Worm (Caenorhabditis elegans) whole organism, L3 larva: ENCODE data around the gene ahsa-1.

Experiments
- R02D3.7 ChIP-seq: fragments of 150-350 bp; optimal IDR thresholded peaks from 2 replicates; lab custom pipeline; 2014; ENCODE audit warnings: missing biosample characterization, missing genetic modification characterization
- aly-2 ChIP-seq: fragments of 150-350 bp; optimal IDR thresholded peaks from 2 replicates; lab custom pipeline; 2014; ENCODE audit warnings: missing biosample characterization, missing genetic modification characterization
- ama-1 ChIP-seq: fragments of 150-350 bp; optimal IDR thresholded peaks from 2 replicates; lab custom pipeline; 2018
- ceh-16 ChIP-seq: sonication (generic microtip); optimal IDR thresholded peaks from 2 replicates; lab custom pipeline; 2017; ENCODE audit warnings: missing biosample characterization, missing genetic modification characterization
- ceh-28 ChIP-seq: fragments of 150-350 bp; optimal IDR thresholded peaks from 2 replicates; lab custom pipeline; 2014; ENCODE audit warnings: missing biosample characterization, missing genetic modification reagents, missing genetic modification characterization
- daf-12 ChIP-seq: fragments of 150-350 bp; optimal IDR thresholded peaks from 2 replicates; lab custom pipeline; 2014; ENCODE audit warnings: missing biosample characterization, missing genetic modification reagents, missing genetic modification characterization
- egl-5 ChIP-seq: fragments of 150-350 bp; optimal IDR thresholded peaks from 2 replicates; lab custom pipeline; 2017; ENCODE audit warnings: missing biosample characterization, missing genetic modification reagents, missing genetic modification characterization, inconsistent platforms
- elt-1 ChIP-seq: fragments of 150-350 bp; optimal IDR thresholded peaks from 2 replicates; lab custom pipeline; 2014; ENCODE audit warnings: missing biosample characterization, missing genetic modification characterization
- elt-2 ChIP-seq: sonication (generic microtip); optimal IDR thresholded peaks from 2 replicates; lab custom pipeline; 2016; ENCODE audit warnings: missing genetic modification reagents, mild to moderate bottlenecking, missing genetic modification characterization, missing compliant biosample characterization
- elt-3 ChIP-seq, 3 experiments: fragments of 150-350 bp in 1 of 3; sonication (generic microtip) in 2 of 3; optimal IDR thresholded peaks; 2 replicates in 2 of 3; 4 replicates in 1 of 3; lab custom pipeline; 2014 to 2017; ENCODE audit warnings: missing biosample characterization in 3 of 3, missing genetic modification characterization in 3 of 3
- eor-1 ChIP-seq, 2 experiments: fragments of 150-350 bp; optimal IDR thresholded peaks; 2 replicates each; lab custom pipeline; 2014 to 2018; ENCODE audit warnings: missing biosample characterization in 2 of 2, missing genetic modification characterization in 2 of 2
- fkh-10 ChIP-seq: sonication (generic microtip); optimal IDR thresholded peaks from 2 replicates; lab custom pipeline; 2017; ENCODE audit warnings: missing biosample characterization, missing genetic modification reagents, missing genetic modification characterization
- fos-1 ChIP-seq: fragments of 150-350 bp; optimal IDR thresholded peaks from 2 replicates; lab custom pipeline; 2014; ENCODE audit warnings: missing biosample characterization, missing genetic modification characterization
- hmg-11 ChIP-seq: sonication (generic microtip); optimal IDR thresholded peaks from 2 replicates; lab custom pipeline; 2016; ENCODE audit warnings: missing genetic modification characterization, missing compliant biosample characterization
- jun-1 ChIP-seq: fragments of 150-350 bp; optimal IDR thresholded peaks from 2 replicates; lab custom pipeline; 2014; ENCODE audit warnings: missing biosample characterization, missing genetic modification reagents, missing genetic modification characterization
- lin-15B ChIP-seq: fragments of 150-350 bp; optimal IDR thresholded peaks from 2 replicates; lab custom pipeline; 2014; ENCODE audit warnings: missing biosample characterization, missing genetic modification characterization
- lin-39 ChIP-seq: fragments of 150-350 bp; optimal IDR thresholded peaks from 2 replicates; lab custom pipeline; 2018; ENCODE audit warnings: missing biosample characterization, missing genetic modification reagents, missing genetic modification characterization
- lsy-12 ChIP-seq: sonication (generic microtip); optimal IDR thresholded peaks from 2 replicates; lab custom pipeline; 2016; ENCODE audit warnings: mild to moderate bottlenecking, missing genetic modification characterization, missing compliant biosample characterization
- mdl-1 ChIP-seq: fragments of 150-350 bp; optimal IDR thresholded peaks from 2 replicates; lab custom pipeline; 2014; ENCODE audit warnings: missing biosample characterization, missing genetic modification characterization
- mml-1 ChIP-seq: fragments of 150-350 bp; sonication (generic microtip); optimal IDR thresholded peaks from 3 replicates; lab custom pipeline; 2014; ENCODE audit warnings: missing biosample characterization, missing genetic modification characterization
- nfya-1 ChIP-seq: sonication (generic microtip); optimal IDR thresholded peaks from 2 replicates; lab custom pipeline; 2017; ENCODE audit warnings: missing genetic modification characterization, mild to moderate bottlenecking, missing compliant biosample characterization, antibody characterized with exemption, moderate library complexity; ENCODE audit not compliant: insufficient read depth
- nhr-11 ChIP-seq: fragments of 150-350 bp; optimal IDR thresholded peaks from 2 replicates; lab custom pipeline; 2014; ENCODE audit warnings: missing biosample characterization, missing genetic modification characterization
- nhr-12 ChIP-seq: fragments of 150-350 bp; optimal IDR thresholded peaks from 2 replicates; lab custom pipeline; 2014; ENCODE audit warnings: missing biosample characterization, missing genetic modification characterization
- nhr-23 ChIP-seq: fragments of 150-350 bp; optimal IDR thresholded peaks from 2 replicates; lab custom pipeline; 2014; ENCODE audit warnings: missing biosample characterization, missing genetic modification reagents, missing genetic modification characterization
- nhr-237 ChIP-seq: fragments of 150-350 bp; optimal IDR thresholded peaks from 2 replicates; lab custom pipeline; 2014; ENCODE audit warnings: missing biosample characterization, missing genetic modification characterization
- nhr-25 ChIP-seq: sonication (generic microtip); optimal IDR thresholded peaks from 2 replicates; lab custom pipeline; 2017; ENCODE audit warnings: missing biosample characterization, missing genetic modification characterization
- nhr-28 ChIP-seq: fragments of 150-350 bp; optimal IDR thresholded peaks from 2 replicates; lab custom pipeline; 2014; ENCODE audit warnings: missing biosample characterization, missing genetic modification characterization
- nhr-43 ChIP-seq: sonication (generic microtip); optimal IDR thresholded peaks from 2 replicates; lab custom pipeline; 2016; ENCODE audit warnings: mild to moderate bottlenecking, missing genetic modification characterization, missing compliant biosample characterization; ENCODE audit not compliant: poor library complexity, severe bottlenecking
- nhr-67 ChIP-seq: fragments of 150-350 bp; optimal IDR thresholded peaks from 2 replicates; lab custom pipeline; 2014; ENCODE audit warnings: missing biosample characterization, missing genetic modification characterization
- nhr-76 ChIP-seq: fragments of 150-350 bp; sonication (generic microtip); optimal IDR thresholded peaks from 5 replicates; lab custom pipeline; 2014; ENCODE audit warnings: missing biosample characterization, missing genetic modification characterization
- nhr-77 ChIP-seq: fragments of 150-350 bp; optimal IDR thresholded peaks from 2 replicates; lab custom pipeline; 2014; ENCODE audit warnings: missing biosample characterization, missing genetic modification characterization
- pha-4 ChIP-seq: fragments of 150-350 bp; optimal IDR thresholded peaks from 2 replicates; lab custom pipeline; 2014; ENCODE audit warnings: missing biosample characterization, missing genetic modification reagents, missing genetic modification characterization
- sea-2 ChIP-seq: fragments of 150-350 bp; sonication (generic microtip); optimal IDR thresholded peaks from 4 replicates; lab custom pipeline; 2014; ENCODE audit warnings: missing biosample characterization, missing genetic modification reagents, missing genetic modification characterization
- skn-1 ChIP-seq: fragments of 150-350 bp; optimal IDR thresholded peaks from 2 replicates; lab custom pipeline; 2014; ENCODE audit warnings: missing biosample characterization, missing genetic modification characterization
- snpc-4 ChIP-seq: fragments of 150-350 bp; optimal IDR thresholded peaks from 2 replicates; lab custom pipeline; 2014; ENCODE audit warnings: missing biosample characterization, missing genetic modification characterization
- unc-39 ChIP-seq: sonication (generic microtip); optimal IDR thresholded peaks from 4 replicates; lab custom pipeline; 2017; ENCODE audit warnings: missing biosample characterization, missing genetic modification characterization
- unc-62 ChIP-seq: fragments of 150-350 bp; sonication (generic microtip); optimal IDR thresholded peaks from 4 replicates; lab custom pipeline; 2014; ENCODE audit warnings: missing biosample characterization, missing genetic modification reagents, missing genetic modification characterization
- zag-1 ChIP-seq: fragments of 150-350 bp; optimal IDR thresholded peaks from 2 replicates; lab custom pipeline; 2014; ENCODE audit warnings: missing biosample characterization, missing genetic modification characterization
- ztf-11 ChIP-seq: fragments of 150-350 bp; optimal IDR thresholded peaks from 2 replicates; lab custom pipeline; 2014; ENCODE audit warnings: missing biosample characterization, missing genetic modification characterization
- ztf-4 ChIP-seq: fragments of 150-350 bp; optimal IDR thresholded peaks from 2 replicates; lab custom pipeline; 2014; ENCODE audit warnings: missing biosample characterization, missing genetic modification characterization

Gene ahsa-1

ce11 chrV:15057724-15058123, 27.5 kb downstream of the ahsa-1 start:
- TF ChIP-seq nhr-25 (no peak), ama-1 (no peak), fkh-10 (GFP tag; lab: Kevin White, UChicago) (no peak), ztf-4 (tag; lab: Kevin White, UChicago) (no peak), unc-62 (GFP tag; lab: Kevin White, UChicago) (no peak), nhr-237 (no peak), eor-1 (tag; optimal IDR thresholded peaks at IDR 0.05; lab: Kevin White, UChicago) (no peak), nhr-11 (tag; lab: Kevin White, UChicago) (no peak), elt-1 (tag; lab: Kevin White, UChicago) (no peak), ztf-11 (tag; lab: Kevin White, UChicago) (no peak), lsy-12 (tag; lab: Kevin White, UChicago) (no peak), pha-4 (no peak), ceh-16 (tag; lab: Kevin White, UChicago) (no peak), egl-5 (tag; lab: Kevin White, UChicago) (no peak), sea-2 (no peak), nhr-28 (tag; lab: Kevin White, UChicago) (no peak)

- TF ChIP-seq hmg-11 (tag; lab: Kevin White, UChicago), result no peak
- TF ChIP-seq mml-1 (tag; lab: Kevin White, UChicago), result no peak
- TF ChIP-seq nhr-23 (tag; lab: Kevin White, UChicago), result no peak
- TF ChIP-seq nhr-11 (tag; lab: Kevin White, UChicago), result no peak
- TF ChIP-seq eor-1 (tag; optimal IDR thresholded peaks at IDR 0.05; lab: Kevin White, UChicago), result no peak
- TF ChIP-seq R02D3.7 (tag; lab: Kevin White, UChicago), result no peak
- TF ChIP-seq elt-1 (tag; lab: Kevin White, UChicago), result no peak
- TF ChIP-seq nhr-67 (tag; lab: Kevin White, UChicago), result no peak
- TF ChIP-seq lin-15B (tag; lab: Kevin White, UChicago), result no peak
- TF ChIP-seq elt-3 (tag; optimal IDR thresholded peaks at IDR 0.05; lab: Kevin White, UChicago), result no peak
- no peak for TF ChIP-seq ceh-16 (tag; lab: Kevin White, UChicago)
- no peak for TF ChIP-seq daf-12 (tag; lab: Kevin White, UChicago)
- TF ChIP-seq nhr-12, result no peak
- no peak for TF ChIP-seq nhr-28 (tag; lab: Kevin White, UChicago)
- TF ChIP-seq lin-39 (tag; lab: Kevin White, UChicago), result no peak
- TF ChIP-seq nhr-43, result no peak
These were observed 28.8 kb downstream of the ahsa-1 start for ce11 chrV:15056346-15056839.

ce11 chrV:15055873-15056272, 29.3 kb downstream of the ahsa-1 start, which contains the start of gene C25D7.16:
Gene C25D7.16 (plus strand): TSS chrV:15056173.
- TF ChIP-seq elt-2 (tag; lab: Kevin White, UChicago) (no peak), nhr-67 (tag; lab: Kevin White, UChicago) (no peak), snpc-4 (tag; lab: Kevin White, UChicago) (no peak), ceh-16 (tag; lab: Kevin White, UChicago) (no peak), unc-39 (no peak), zag-1 (tag; lab: Kevin White, UChicago) (no peak), R02D3.7 (tag; lab: Kevin White, UChicago) (no peak), unc-62 (GFP tag; lab: Kevin White, UChicago) (no peak), nhr-77 (tag; lab: Kevin White, UChicago) (no peak), mml-1 (tag; lab: Kevin White, UChicago) (no peak), skn-1 (tag; lab: Kevin White, UChicago) (no peak), ztf-11 (tag; lab: Kevin White, UChicago) (no peak), fos-1 (no peak), aly-2 (tag; lab: Kevin White, UChicago) (no peak), egl-5 (tag; lab: Kevin White, UChicago) (no peak), jun-1 (tag; lab: Kevin White, UChicago) (no peak), daf-12 (tag; lab: Kevin White, UChicago) (no peak), nhr-28 (tag; lab: Kevin White, UChicago) (no peak), fkh-10 (GFP tag; lab: Kevin White, UChicago) (no peak), nhr-76 (tag; lab: Kevin White, UChicago) (no peak)

ce11 chrV:15054733-15055132, 30.5 kb downstream of the ahsa-1 start:
- TF ChIP-seq ztf-11 (tag; lab: Kevin White, UChicago) (no peak), snpc-4 (tag; lab: Kevin White, UChicago) (no peak), unc-39 (no peak), nfya-1 (no peak), nhr-25 (no peak), ceh-28 (tag; lab: Kevin White, UChicago) (no peak), daf-12 (tag; lab: Kevin White, UChicago) (no peak), jun-1 (tag; lab: Kevin White, UChicago) (no peak), zag-1 (tag; lab: Kevin White, UChicago) (no peak), mdl-1 (no peak), nhr-23 (tag; lab: Kevin White, UChicago) (no peak)
